Fruit fly (Drosophila melanogaster) whole organism: ENCODE results near the gene Gos28.

ENCODE experiments used
- CG8478 ChIP-seq: fragments of >200 bp; optimal IDR thresholded peaks from 2 replicates; lab custom pipeline; 2018; ENCODE audit warnings: inconsistent platforms
- Dll ChIP-seq: fragments of >200 bp; optimal IDR thresholded peaks from 2 replicates; lab custom pipeline; 2017
- EcR ChIP-seq, 2 experiments: fragments of >200 bp; optimal IDR thresholded peaks; 2 replicates each; lab custom pipeline; 2017; ENCODE audit warnings: missing biosample characterization in 2 of 2, missing genetic modification characterization in 2 of 2, missing genetic modification reagents in 2 of 2
- pan ChIP-seq: fragments of >200 bp; optimal IDR thresholded peaks from 2 replicates; lab custom pipeline; 2017
- psq ChIP-seq: fragments of >200 bp; optimal IDR thresholded peaks from 2 replicates; lab custom pipeline; 2017
- usp ChIP-seq: fragments of >200 bp; optimal IDR thresholded peaks from 2 replicates; lab custom pipeline; 2017; ENCODE audit warnings: missing biosample characterization, missing genetic modification characterization, mixed read lengths

Gene Gos28

dm6 chr3R:18698855-18699569 lies 35.5 kb downstream of the Gos28 start:
- TF ChIP-seq EcR (GFP tag; optimal IDR thresholded peaks at IDR 0.05; lab: Kevin White, UChicago) = no peak
- no peak for TF ChIP-seq usp (GFP tag; lab: Kevin White, UChicago)
- TF ChIP-seq psq (lab: Kevin White, UChicago) = no peak
- TF ChIP-seq Dll (lab: Kevin White, UChicago) = no peak
- TF ChIP-seq CG8478 (lab: Kevin White, UChicago) = no peak
- no peak for TF ChIP-seq pan (lab: Kevin White, UChicago)

dm6 chr3R:18703514-18703913 lies 40.0 kb downstream of the Gos28 start:
- no peak for TF ChIP-seq Dll (lab: Kevin White, UChicago)
- no peak for TF ChIP-seq EcR (GFP tag; optimal IDR thresholded peaks at IDR 0.05; lab: Kevin White, UChicago)
- no peak for TF ChIP-seq usp (GFP tag; lab: Kevin White, UChicago)
- TF ChIP-seq pan (lab: Kevin White, UChicago) = no peak
- TF ChIP-seq CG8478 (lab: Kevin White, UChicago) = no peak
- TF ChIP-seq psq (lab: Kevin White, UChicago) = no peak

- TF ChIP-seq psq (lab: Kevin White, UChicago) (no peak), Dll (lab: Kevin White, UChicago) (no peak), CG8478 (lab: Kevin White, UChicago) (no peak), pan (lab: Kevin White, UChicago) (no peak), usp (GFP tag; lab: Kevin White, UChicago) (no peak), EcR (GFP tag; optimal IDR thresholded peaks at IDR 0.05; lab: Kevin White, UChicago) (no peak)
These were observed 41.6 kb downstream of the Gos28 start, which contains the start of the genes ChAT and VAChT for dm6 chr3R:18705150-18705549. Gene ChAT (plus strand): TSS chr3R:18705501. Gene VAChT (plus strand): TSS chr3R:18705501.

- TF ChIP-seq psq (lab: Kevin White, UChicago) (no peak), CG8478 (lab: Kevin White, UChicago) (no peak), pan (lab: Kevin White, UChicago) (no peak), usp (GFP tag; lab: Kevin White, UChicago) (no peak), Dll (lab: Kevin White, UChicago) (no peak), EcR (GFP tag; optimal IDR thresholded peaks at IDR 0.05; lab: Kevin White, UChicago) (no peak)
These were observed 42.8 kb downstream of the Gos28 start for dm6 chr3R:18706289-18706688.

- TF ChIP-seq pan (lab: Kevin White, UChicago) (no peak), usp (GFP tag; lab: Kevin White, UChicago) (no peak), CG8478 (lab: Kevin White, UChicago) (no peak), Dll (lab: Kevin White, UChicago) (no peak), EcR (GFP tag; optimal IDR thresholded peaks at IDR 0.05; lab: Kevin White, UChicago) (no peak), psq (lab: Kevin White, UChicago) (no peak)
These were observed 44.0 kb downstream of the Gos28 start for dm6 chr3R:18707492-18707891.
